Worm (Caenorhabditis elegans) whole organism, L4 larva: Measurements from ENCODE around the gene gst-42.

ENCODE experiments used
- F37D6.2 ChIP-seq: sonication (generic microtip); optimal IDR thresholded peaks from 2 replicates; lab custom pipeline; 2016; ENCODE audit warnings: mild to moderate bottlenecking, missing genetic modification characterization, missing compliant biosample characterization
- ama-1 ChIP-seq: fragments of 150-350 bp; optimal IDR thresholded peaks from 2 replicates; lab custom pipeline; 2014; ENCODE audit warnings: inconsistent platforms, mixed read lengths
- hif-1 ChIP-seq, 2 experiments: sonication (generic microtip); optimal IDR thresholded peaks; 2 replicates each; lab custom pipeline; 2016 to 2017; ENCODE audit warnings: missing compliant biosample characterization in 2 of 2, missing genetic modification characterization in 2 of 2, missing genetic modification reagents in 2 of 2, missing genotype in 2 of 2, mild to moderate bottlenecking in 1 of 2
- lin-39 ChIP-seq: fragments of 150-350 bp; optimal IDR thresholded peaks from 2 replicates; lab custom pipeline; 2014; ENCODE audit warnings: missing biosample characterization, missing genetic modification reagents, missing genetic modification characterization
- lir-3 ChIP-seq: sonication (generic microtip); optimal IDR thresholded peaks from 2 replicates; lab custom pipeline; 2016; ENCODE audit warnings: mild to moderate bottlenecking, missing genetic modification characterization, missing compliant biosample characterization
- madf-9 ChIP-seq: fragments of 200-800 bp; sonication (Bioruptor generic); conservative IDR thresholded peaks from 2 replicates; pipeline ENCODE4 v1.3.6; 2022; ENCODE audit warnings: missing genetic modification reagents, missing genetic modification characterization, missing compliant biosample characterization
- unc-39 ChIP-seq: sonication (generic microtip); optimal IDR thresholded peaks from 2 replicates; lab custom pipeline; 2017; ENCODE audit warnings: missing biosample characterization, missing genetic modification characterization

ce11 chrX:11765860-11766259, 38.1 kb upstream of the gst-42 start:
- TF ChIP-seq unc-39 (tag; lab: Kevin White, UChicago) (no peak), hif-1 (tag; optimal IDR thresholded peaks at IDR 0.05; lab: Kevin White, UChicago) (no peak), madf-9 (GFP tag; lab: Robert Waterston, UW) (no peak), lin-39 (tag; lab: Kevin White, UChicago) (no peak), lir-3 (tag; lab: Kevin White, UChicago) (no peak), F37D6.2 (tag; lab: Kevin White, UChicago) (no peak), ama-1 (lab: Kevin White, UChicago) (no peak)
